Fruit fly (Drosophila melanogaster): ENCODE results near the gene CG10462.

Gene CG10462

dm6 chr2L:19763773-19764580, 28.2 kb upstream of the CG10462 start, which contains the start of gene fbp (continued):
- peak; percentile 14 for TF ChIP-seq CG6765 (GFP tag; optimal IDR thresholded peaks at IDR 0.05)
- TF ChIP-seq ATbp (GFP tag; optimal IDR thresholded peaks at IDR 0.05) = peak; percentile 26
- peak; percentile 2 for TF ChIP-seq kni (GFP tag; optimal IDR thresholded peaks at IDR 0.05)
- TF ChIP-seq prd (optimal IDR thresholded peaks at IDR 0.05) = no peak
- peak; percentile 69 for TF ChIP-seq prd (GFP tag; IDR thresholded peaks at IDR 0.05)
- TF ChIP-seq Atf6 (GFP tag; IDR thresholded peaks at IDR 0.05) = 0 out of 2 replicates have a peak, but pooled peaks have one; percentile 38
- no peak for TF ChIP-seq CG6813 (GFP tag; optimal IDR thresholded peaks at IDR 0.05)
- peak; percentile 27 for TF ChIP-seq caup (GFP tag; optimal IDR thresholded peaks at IDR 0.05; ENCODE audit: severe bottlenecking)
- peak; percentile 54 for TF ChIP-seq NFAT (GFP tag; IDR thresholded peaks at IDR 0.05)
- peak; percentile 58 for TF ChIP-seq CG17829 (tag; optimal IDR thresholded peaks at IDR 0.05)
- no peak for TF ChIP-seq danr (GFP tag; IDR thresholded peaks at IDR 0.05)
- no peak for TF ChIP-seq lbe (GFP tag; optimal IDR thresholded peaks at IDR 0.05)
- TF ChIP-seq psq (GFP tag; optimal IDR thresholded peaks at IDR 0.05) = peak; percentile 43
- TF ChIP-seq wdn (GFP tag; IDR thresholded peaks at IDR 0.05) = peak; percentile 34; the same call in 1 of the 2 replicates
- TF ChIP-seq chn (GFP tag; optimal IDR thresholded peaks at IDR 0.05) = no peak
- TF ChIP-seq org-1 (GFP tag; optimal IDR thresholded peaks at IDR 0.05) = peak; percentile 63
- TF ChIP-seq Lhr (GFP tag; optimal IDR thresholded peaks at IDR 0.05) = no peak
- TF ChIP-seq lov (optimal IDR thresholded peaks at IDR 0.05) = no peak
- TF ChIP-seq lov (GFP tag; IDR thresholded peaks at IDR 0.05) = 0 out of 3 replicates have a peak, but pooled peaks have one; percentile 41
- peak; percentile 12 for TF ChIP-seq jumu (GFP tag; optimal IDR thresholded peaks at IDR 0.05)
- no peak for TF ChIP-seq peb (GFP tag; IDR thresholded peaks at IDR 0.05)
- TF ChIP-seq CG1024 (GFP tag; IDR thresholded peaks at IDR 0.05) = peak; percentile 39; the same call in 1 of the 2 replicates
- TF ChIP-seq Gsc (GFP tag; IDR thresholded peaks at IDR 0.05) = no peak
- TF ChIP-seq Dek (tag; optimal IDR thresholded peaks at IDR 0.05) = peak; percentile 59
- no peak for TF ChIP-seq zen (tag; optimal IDR thresholded peaks at IDR 0.05)
- TF ChIP-seq ken (GFP tag; IDR thresholded peaks at IDR 0.05) = 0 out of 3 replicates have a peak, but pooled peaks have one; percentile 14
- peak; percentile 67 for TF ChIP-seq CG10543 (GFP tag; optimal IDR thresholded peaks at IDR 0.05)
- TF ChIP-seq CG8359 (GFP tag; optimal IDR thresholded peaks at IDR 0.05; ENCODE audit: borderline replicate concordance) = no peak
- TF ChIP-seq CG11085 (GFP tag; IDR thresholded peaks at IDR 0.05) = no peak
- 0 out of 2 replicates have a peak, but pooled peaks have one; percentile 9 for TF ChIP-seq gt (GFP tag; IDR thresholded peaks at IDR 0.05)
- peak; percentile 94 for TF ChIP-seq Blimp-1 (GFP tag; optimal IDR thresholded peaks at IDR 0.05)
- peak; percentile 55; the same call in 1 of the 3 replicates for TF ChIP-seq zfh1 (GFP tag; IDR thresholded peaks at IDR 0.05)
- peak; percentile 44 for TF ChIP-seq sug (tag; optimal IDR thresholded peaks at IDR 0.05)
- TF ChIP-seq CG18011 (GFP tag; optimal IDR thresholded peaks at IDR 0.05) = peak; percentile 33
- no peak for TF ChIP-seq Sin3A (optimal IDR thresholded peaks at IDR 0.05)
- no peak for TF ChIP-seq ERR (GFP tag; optimal IDR thresholded peaks at IDR 0.05)
- TF ChIP-seq CG4707 (GFP tag; optimal IDR thresholded peaks at IDR 0.05) = no peak
- TF ChIP-seq mirr (GFP tag; optimal IDR thresholded peaks at IDR 0.05) = no peak
- TF ChIP-seq insv (GFP tag; optimal IDR thresholded peaks at IDR 0.05) = no peak
- TF ChIP-seq tin (GFP tag; optimal IDR thresholded peaks at IDR 0.05) = peak; percentile 58
- TF ChIP-seq onecut (GFP tag; IDR thresholded peaks at IDR 0.05) = no peak
- TF ChIP-seq knrl (GFP tag; IDR thresholded peaks at IDR 0.05; ENCODE audit: partially characterized antibody) = no peak
- no peak for TF ChIP-seq stc (GFP tag; IDR thresholded peaks at IDR 0.05)
- peak; percentile 24 for TF ChIP-seq CG15011 (GFP tag; optimal IDR thresholded peaks at IDR 0.05)
- TF ChIP-seq Dad (GFP tag; optimal IDR thresholded peaks at IDR 0.05) = no peak
- no peak for TF ChIP-seq CG7963 (GFP tag; IDR thresholded peaks at IDR 0.05; ENCODE audit: partially characterized antibody)
- TF ChIP-seq CG12236 (GFP tag; optimal IDR thresholded peaks at IDR 0.05) = no peak
- no peak for TF ChIP-seq B-H2 (GFP tag; optimal IDR thresholded peaks at IDR 0.05)
- no peak for TF ChIP-seq CG32767 (GFP tag; IDR thresholded peaks at IDR 0.05)
- no peak for TF ChIP-seq NC2α (GFP tag; optimal IDR thresholded peaks at IDR 0.05)
